Worm (Caenorhabditis elegans): ENCODE measurements around the gene F15E6.9.

ce11 chrIV:4307227-4307946 is 8.5 kb upstream of the F15E6.9 start, which contains the start of gene set-9:
- TF ChIP-seq tbx-37 (GFP tag; conservative IDR thresholded peaks at IDR 0.05): no peak
- no peak for TF ChIP-seq ama-1 (optimal IDR thresholded peaks at IDR 0.05)
- no peak for TF ChIP-seq ceh-36 (tag; optimal IDR thresholded peaks at IDR 0.05)
- TF ChIP-seq B0310.2 (tag; optimal IDR thresholded peaks at IDR 0.05): no peak
- TF ChIP-seq flt-1 (GFP tag; IDR thresholded peaks at IDR 0.05): no peak
- no peak for TF ChIP-seq scrt-1 (GFP tag; IDR thresholded peaks at IDR 0.05)
- TF ChIP-seq tra-4 (tag; optimal IDR thresholded peaks at IDR 0.05): no peak
- TF ChIP-seq tbx-11 (GFP tag; IDR thresholded peaks at IDR 0.05): no peak
- no peak for TF ChIP-seq hnd-1 (tag; optimal IDR thresholded peaks at IDR 0.05)
- no peak for TF ChIP-seq pes-1 (GFP tag; IDR thresholded peaks at IDR 0.05)
- TF ChIP-seq hmg-4 (GFP tag; optimal IDR thresholded peaks at IDR 0.05): no peak
- no peak for TF ChIP-seq sea-1 (GFP tag; conservative IDR thresholded peaks at IDR 0.05)
- TF ChIP-seq ceh-13 (GFP tag; optimal IDR thresholded peaks at IDR 0.05): no peak
